ENCODE assay signal across 1 fruit fly cellular context in the genomic region with DNA sequence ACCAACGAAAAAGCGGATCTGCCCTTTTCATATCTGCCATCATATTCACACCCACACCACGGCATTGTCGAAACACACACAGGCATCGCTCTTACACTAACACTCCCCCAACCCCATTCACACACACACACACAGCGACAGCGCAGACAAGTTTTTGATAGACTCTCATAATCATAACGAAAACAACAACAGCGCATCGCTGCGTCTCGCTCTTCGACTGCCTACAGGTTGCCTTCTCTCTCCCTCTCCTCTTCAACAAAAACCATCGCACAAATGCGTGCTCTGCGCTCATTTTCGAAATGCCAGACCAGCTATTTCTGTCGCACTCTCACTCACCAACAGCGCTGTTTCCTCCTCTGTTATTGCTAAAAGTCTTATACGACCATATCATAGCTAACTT.
TF ChIP-seq lines count a peak whose summit lies in the region.

No protein-coding gene starts in this region.

TF ChIP-seq in whole organism, embryonic, 481 proteins besides CTCF, POLR2A, EP300 and RAD21 (continued from another document):
- TF ChIP-seq CG18011 (GFP tag; optimal IDR thresholded peaks at IDR 0.05; lab: Kevin White, UChicago) (no peak), pb (GFP tag; optimal IDR thresholded peaks at IDR 0.05; lab: Kevin White, UChicago) (no peak), Gsc (GFP tag; IDR thresholded peaks at IDR 0.05; lab: Robert Waterston, UW) (no peak), CG3281 (GFP tag; optimal IDR thresholded peaks at IDR 0.05; lab: Kevin White, UChicago) (no peak), zf30C (GFP tag; optimal IDR thresholded peaks at IDR 0.05; lab: Kevin White, UChicago) (peak; percentile 13), aop (GFP tag; IDR thresholded peaks at IDR 0.05; lab: Robert Waterston, UW) (0 out of 2 replicates have a peak, but pooled peaks have one; percentile 54), scrt (GFP tag; optimal IDR thresholded peaks at IDR 0.05; lab: Kevin White, UChicago) (peak; percentile 86), ac (GFP tag; optimal IDR thresholded peaks at IDR 0.05; lab: Kevin White, UChicago) (no peak), pnt (GFP tag; optimal IDR thresholded peaks at IDR 0.05; lab: Kevin White, UChicago) (no peak), CG10462 (GFP tag; optimal IDR thresholded peaks at IDR 0.05; lab: Kevin White, UChicago) (no peak), btn (GFP tag; optimal IDR thresholded peaks at IDR 0.05; lab: Kevin White, UChicago) (no peak), CG1647 (GFP tag; optimal IDR thresholded peaks at IDR 0.05; lab: Kevin White, UChicago) (no peak), al (GFP tag; IDR thresholded peaks at IDR 0.05; lab: Robert Waterston, UW) (no peak), CG10979 (tag; optimal IDR thresholded peaks at IDR 0.05; lab: Kevin White, UChicago) (no peak), sc (optimal IDR thresholded peaks at IDR 0.05; lab: Kevin White, UChicago) (no peak), sc (GFP tag; optimal IDR thresholded peaks at IDR 0.05; lab: Kevin White, UChicago) (no peak), h (optimal IDR thresholded peaks at IDR 0.05; lab: Kevin White, UChicago) (no peak), CG15696 (tag; optimal IDR thresholded peaks at IDR 0.05; lab: Kevin White, UChicago) (no peak), NC2β (GFP tag; optimal IDR thresholded peaks at IDR 0.05; lab: Kevin White, UChicago) (no peak), CG7786 (GFP tag; optimal IDR thresholded peaks at IDR 0.05; lab: Kevin White, UChicago) (no peak), CG12219 (GFP tag; optimal IDR thresholded peaks at IDR 0.05; lab: Kevin White, UChicago) (no peak), Adf1 (GFP tag; IDR thresholded peaks at IDR 0.05; lab: Robert Waterston, UW) (peak; percentile 84), gcm (GFP tag; optimal IDR thresholded peaks at IDR 0.05; lab: Kevin White, UChicago) (no peak), ttk (GFP tag; IDR thresholded peaks at IDR 0.05; lab: Robert Waterston, UW) (no peak), H2.0 (GFP tag; IDR thresholded peaks at IDR 0.05; lab: Robert Waterston, UW) (no peak), org-1 (GFP tag; optimal IDR thresholded peaks at IDR 0.05; lab: Kevin White, UChicago) (no peak), CG17912 (GFP tag; optimal IDR thresholded peaks at IDR 0.05; lab: Kevin White, UChicago) (no peak), CG10654 (GFP tag; optimal IDR thresholded peaks at IDR 0.05; lab: Kevin White, UChicago) (no peak), CG32767 (GFP tag; IDR thresholded peaks at IDR 0.05; lab: Robert Waterston, UW) (no peak), Xbp1 (GFP tag; optimal IDR thresholded peaks at IDR 0.05; lab: Kevin White, UChicago) (no peak), CG14441 (GFP tag; IDR thresholded peaks at IDR 0.05; lab: Robert Waterston, UW) (no peak), CG3407 (GFP tag; optimal IDR thresholded peaks at IDR 0.05; lab: Kevin White, UChicago) (no peak), CG7556 (GFP tag; optimal IDR thresholded peaks at IDR 0.05; lab: Kevin White, UChicago) (no peak), sens (GFP tag; lab: Kevin White, UChicago) (peak; percentile 56), Chrac-16 (GFP tag; optimal IDR thresholded peaks at IDR 0.05; lab: Kevin White, UChicago) (no peak), CG6254 (GFP tag; optimal IDR thresholded peaks at IDR 0.05; lab: Kevin White, UChicago) (no peak), CG18476 (GFP tag; optimal IDR thresholded peaks at IDR 0.05; lab: Kevin White, UChicago) (no peak), shn (GFP tag; optimal IDR thresholded peaks at IDR 0.05; lab: Kevin White, UChicago) (no peak), CG32532 (GFP tag; IDR thresholded peaks at IDR 0.05; lab: Robert Waterston, UW) (peak; percentile 40; the same call in 1 of the 2 replicates), cg (GFP tag; optimal IDR thresholded peaks at IDR 0.05; lab: Kevin White, UChicago) (peak; percentile 99), jumu (GFP tag; optimal IDR thresholded peaks at IDR 0.05; lab: Kevin White, UChicago) (no peak), gro (GFP tag; optimal IDR thresholded peaks at IDR 0.05; lab: Kevin White, UChicago) (no peak), CG16779 (GFP tag; IDR thresholded peaks at IDR 0.05; lab: Robert Waterston, UW) (no peak), hb (GFP tag; IDR thresholded peaks at IDR 0.05; lab: Robert Waterston, UW; ENCODE audit: partially characterized antibody) (no peak), CG14860 (GFP tag; IDR thresholded peaks at IDR 0.05; lab: Robert Waterston, UW; ENCODE audit: partially characterized antibody) (no peak), Trl (optimal IDR thresholded peaks at IDR 0.05; lab: Kevin White, UChicago) (peak; percentile 82 to 95), Trl (GFP tag; optimal IDR thresholded peaks at IDR 0.05; lab: Kevin White, UChicago) (peak; percentile 60), H15 (GFP tag; IDR thresholded peaks at IDR 0.05; lab: Robert Waterston, UW) (no peak), otp (GFP tag; IDR thresholded peaks at IDR 0.05; lab: Robert Waterston, UW) (0 out of 3 replicates have a peak, but pooled peaks have one; percentile 21), CG3838 (GFP tag; optimal IDR thresholded peaks at IDR 0.05; lab: Kevin White, UChicago) (no peak), Hey (tag; optimal IDR thresholded peaks at IDR 0.05; lab: Kevin White, UChicago) (no peak), vvl (GFP tag; IDR thresholded peaks at IDR 0.05; lab: Robert Waterston, UW) (no peak; the same call in 1 of the 2 replicates), CG2202 (tag; optimal IDR thresholded peaks at IDR 0.05; lab: Kevin White, UChicago) (no peak), Opbp (GFP tag; IDR thresholded peaks at IDR 0.05; lab: Robert Waterston, UW; ENCODE audit: partially characterized antibody) (no peak), HmgD (GFP tag; optimal IDR thresholded peaks at IDR 0.05; lab: Kevin White, UChicago) (peak; percentile 90), CG1602 (GFP tag; optimal IDR thresholded peaks at IDR 0.05; lab: Kevin White, UChicago) (no peak), CG17829 (tag; optimal IDR thresholded peaks at IDR 0.05; lab: Kevin White, UChicago) (peak; percentile 8), CG6272 (GFP tag; IDR thresholded peaks at IDR 0.05; lab: Robert Waterston, UW) (no peak), so (GFP tag; IDR thresholded peaks at IDR 0.05; lab: Robert Waterston, UW) (no peak), row (GFP tag; IDR thresholded peaks at IDR 0.05; lab: Robert Waterston, UW) (no peak), CG8290 (GFP tag; optimal IDR thresholded peaks at IDR 0.05; lab: Kevin White, UChicago) (no peak), CG8290 (tag; optimal IDR thresholded peaks at IDR 0.05; lab: Kevin White, UChicago) (no peak), seq (GFP tag; IDR thresholded peaks at IDR 0.05; lab: Robert Waterston, UW) (peak; percentile 46; the same call in 1 of the 2 replicates), wek (GFP tag; optimal IDR thresholded peaks at IDR 0.05; lab: Kevin White, UChicago) (no peak), CG8478 (optimal IDR thresholded peaks at IDR 0.05; lab: Kevin White, UChicago) (peak; percentile 99), twi (tag; optimal IDR thresholded peaks at IDR 0.05; lab: Kevin White, UChicago) (peak; percentile 5), HHEX (GFP tag; optimal IDR thresholded peaks at IDR 0.05; lab: Kevin White, UChicago) (no peak), unpg (GFP tag; optimal IDR thresholded peaks at IDR 0.05; lab: Kevin White, UChicago) (no peak), nerfin-1 (tag; optimal IDR thresholded peaks at IDR 0.05; lab: Kevin White, UChicago) (peak; percentile 22), sug (tag; optimal IDR thresholded peaks at IDR 0.05; lab: Kevin White, UChicago) (no peak), CG11093 (GFP tag; IDR thresholded peaks at IDR 0.05; lab: Robert Waterston, UW) (no peak), CG2116 (GFP tag; optimal IDR thresholded peaks at IDR 0.05; lab: Kevin White, UChicago) (no peak), zen2 (GFP tag; IDR thresholded peaks at IDR 0.05; lab: Robert Waterston, UW; ENCODE audit: partially characterized antibody) (no peak), trem (tag; optimal IDR thresholded peaks at IDR 0.05; lab: Kevin White, UChicago) (no peak), usp (GFP tag; optimal IDR thresholded peaks at IDR 0.05; lab: Kevin White, UChicago) (no peak), jigr1 (GFP tag; IDR thresholded peaks at IDR 0.05; lab: Robert Waterston, UW) (no peak), oc (tag; optimal IDR thresholded peaks at IDR 0.05; lab: Kevin White, UChicago) (peak; percentile 73), CG11085 (GFP tag; IDR thresholded peaks at IDR 0.05; lab: Robert Waterston, UW) (no peak), Nf-YC (tag; optimal IDR thresholded peaks at IDR 0.05; lab: Kevin White, UChicago) (peak; percentile 98), Nf-YB (GFP tag; optimal IDR thresholded peaks at IDR 0.05; lab: Kevin White, UChicago) (peak; percentile 97), Hand (GFP tag; optimal IDR thresholded peaks at IDR 0.05; lab: Kevin White, UChicago) (no peak), pzg (GFP tag; optimal IDR thresholded peaks at IDR 0.05; lab: Kevin White, UChicago) (no peak), chif (GFP tag; optimal IDR thresholded peaks at IDR 0.05; lab: Kevin White, UChicago) (no peak), CG12744 (GFP tag; optimal IDR thresholded peaks at IDR 0.05; lab: Kevin White, UChicago) (no peak), fd102C (GFP tag; optimal IDR thresholded peaks at IDR 0.05; lab: Kevin White, UChicago) (no peak), CG9817 (tag; optimal IDR thresholded peaks at IDR 0.05; lab: Kevin White, UChicago) (no peak)
